Worm (Caenorhabditis elegans) whole organism, L4 larva: ENCODE data around the gene srg-38.
A peak's percentile ranks its signal among the peaks of the same experiment; 100 is the strongest.

Source experiments
- D1046.2 ChIP-seq: fragments of 200-800 bp; sonication (Bioruptor generic); IDR thresholded peaks from 2 replicates; pipeline ENCODE4 v1.3.6; 2022; ENCODE audit warnings: missing genetic modification characterization, missing compliant biosample characterization
- F26F4.8 ChIP-seq: fragments of 200-800 bp; sonication (Bioruptor generic); conservative IDR thresholded peaks from 2 replicates; pipeline ENCODE4 v1.3.6; 2022; ENCODE audit warnings: missing genetic modification characterization, missing compliant biosample characterization
- ZK546.5 ChIP-seq, 2 experiments: sonication (generic microtip); optimal IDR thresholded peaks; 2 replicates each; lab custom pipeline; 2017; ENCODE audit warnings: missing biosample characterization in 2 of 2, missing genetic modification characterization in 2 of 2
- aha-1 ChIP-seq: fragments of 150-350 bp; peaks from one replicate; lab custom pipeline; 2014; ENCODE audit warnings: missing biosample characterization, missing genetic modification characterization
- aly-2 ChIP-seq: sonication (generic microtip); optimal IDR thresholded peaks from 2 replicates; lab custom pipeline; 2018; ENCODE audit warnings: missing biosample characterization, missing genetic modification characterization
- ama-1 ChIP-seq: fragments of 150-350 bp; optimal IDR thresholded peaks from 2 replicates; lab custom pipeline; 2014; ENCODE audit warnings: inconsistent platforms, mixed read lengths
- arid-1 ChIP-seq: fragments of 200-800 bp; sonication (Bioruptor generic); conservative IDR thresholded peaks from 2 replicates; pipeline ENCODE4 v1.3.6; 2022; ENCODE audit warnings: missing genetic modification reagents, missing genetic modification characterization, missing compliant biosample characterization
- ces-1 ChIP-seq: fragments of 150-350 bp; sonication (generic microtip); optimal IDR thresholded peaks from 4 replicates; lab custom pipeline; 2014; ENCODE audit warnings: missing biosample characterization, missing genetic modification reagents, missing genetic modification characterization
- cey-2 ChIP-seq: sonication (generic microtip); optimal IDR thresholded peaks from 3 replicates; lab custom pipeline; 2017; ENCODE audit warnings: missing genetic modification characterization, mild to moderate bottlenecking, missing compliant biosample characterization, antibody characterized with exemption, borderline replicate concordance; ENCODE audit not compliant: insufficient read depth
- ctbp-1 ChIP-seq: fragments of 200-800 bp; sonication (Bioruptor generic); IDR thresholded peaks from 2 replicates; pipeline ENCODE4 v1.3.6; 2022; ENCODE audit warnings: missing genetic modification reagents, missing genetic modification characterization, missing compliant biosample characterization
- dmd-9 ChIP-seq: fragments of 200-800 bp; sonication (Bioruptor generic); IDR thresholded peaks from 2 replicates; pipeline ENCODE4 v1.3.6; 2022; ENCODE audit warnings: missing genetic modification reagents, missing genetic modification characterization, missing compliant biosample characterization
- egl-27 ChIP-seq: sonication (generic microtip); optimal IDR thresholded peaks from 3 replicates; lab custom pipeline; 2017; ENCODE audit warnings: missing biosample characterization, missing genetic modification reagents, missing genetic modification characterization
- egl-43 ChIP-seq: fragments of 200-800 bp; sonication (Bioruptor generic); IDR thresholded peaks from 2 replicates; pipeline ENCODE4 v1.3.6; 2022; ENCODE audit warnings: missing genetic modification reagents, missing genetic modification characterization, missing compliant biosample characterization
- fos-1 ChIP-seq: fragments of 150-350 bp; optimal IDR thresholded peaks from 2 replicates; lab custom pipeline; 2014; ENCODE audit warnings: missing biosample characterization, missing genetic modification characterization
- gei-8 ChIP-seq: fragments of 200-800 bp; sonication (Bioruptor generic); optimal IDR thresholded peaks from 2 replicates; lab custom pipeline; 2018; ENCODE audit warnings: mild to moderate bottlenecking, missing genetic modification characterization, missing compliant biosample characterization
- hlh-30 ChIP-seq: sonication (generic microtip); optimal IDR thresholded peaks from 2 replicates; lab custom pipeline; 2017; ENCODE audit warnings: antibody characterized with exemption, mild to moderate bottlenecking, missing genetic modification characterization, missing compliant biosample characterization; ENCODE audit not compliant: insufficient read depth
- hmg-1.1 ChIP-seq: fragments of 200-800 bp; sonication (Bioruptor generic); IDR thresholded peaks from 2 replicates; pipeline ENCODE4 v1.3.6; 2022; ENCODE audit warnings: missing genetic modification reagents, missing genetic modification characterization, missing compliant biosample characterization
- lim-7 ChIP-seq: fragments of 200-800 bp; sonication (Bioruptor generic); IDR thresholded peaks from 2 replicates; pipeline ENCODE4 v1.3.6; 2022; ENCODE audit warnings: missing genetic modification characterization, missing compliant biosample characterization
- lin-1 ChIP-seq: fragments of 200-800 bp; sonication (Bioruptor generic); IDR thresholded peaks from 2 replicates; pipeline ENCODE4 v1.3.6; 2022; ENCODE audit warnings: missing genetic modification reagents, missing genetic modification characterization, missing compliant biosample characterization
- madf-9 ChIP-seq: fragments of 200-800 bp; sonication (Bioruptor generic); conservative IDR thresholded peaks from 2 replicates; pipeline ENCODE4 v1.3.6; 2022; ENCODE audit warnings: missing genetic modification reagents, missing genetic modification characterization, missing compliant biosample characterization
- mdt-29 ChIP-seq: fragments of 200-800 bp; sonication (Bioruptor generic); IDR thresholded peaks from 2 replicates; pipeline ENCODE4 v1.3.6; 2022; ENCODE audit warnings: missing genetic modification reagents, missing genetic modification characterization, missing compliant biosample characterization
- mep-1 ChIP-seq: fragments of 150-350 bp; sonication (generic microtip); optimal IDR thresholded peaks from 3 replicates; lab custom pipeline; 2014; ENCODE audit warnings: missing biosample characterization, missing genetic modification characterization
- mxl-2 ChIP-seq: fragments of 200-800 bp; sonication (Bioruptor generic); conservative IDR thresholded peaks from 2 replicates; pipeline ENCODE4 v1.3.6; 2022; ENCODE audit warnings: missing genetic modification reagents, missing genetic modification characterization, missing compliant biosample characterization
- mxl-3 ChIP-seq: fragments of 200-800 bp; sonication (Bioruptor generic); optimal IDR thresholded peaks from 2 replicates; lab custom pipeline; 2018; ENCODE audit warnings: mild to moderate bottlenecking, missing genetic modification characterization, missing compliant biosample characterization
- nhr-102 ChIP-seq: sonication (generic microtip); optimal IDR thresholded peaks from 2 replicates; lab custom pipeline; 2016; ENCODE audit warnings: mild to moderate bottlenecking, missing genetic modification characterization, moderate library complexity, missing compliant biosample characterization
- nhr-25 ChIP-seq: sonication (generic microtip); optimal IDR thresholded peaks from 2 replicates; lab custom pipeline; 2017; ENCODE audit warnings: missing genetic modification characterization, mild to moderate bottlenecking, missing compliant biosample characterization, antibody characterized with exemption, moderate library complexity, borderline replicate concordance; ENCODE audit not compliant: insufficient read depth
- nhr-28 ChIP-seq: fragments of 150-350 bp; optimal IDR thresholded peaks from 2 replicates; lab custom pipeline; 2014; ENCODE audit warnings: missing biosample characterization, missing genetic modification characterization
- nhr-41 ChIP-seq: fragments of 200-800 bp; sonication (Bioruptor generic); IDR thresholded peaks from 2 replicates; pipeline ENCODE4 v1.3.6; 2022; ENCODE audit warnings: missing genetic modification reagents, missing genetic modification characterization, missing compliant biosample characterization
- nhr-48 ChIP-seq: sonication (generic microtip); optimal IDR thresholded peaks from 2 replicates; lab custom pipeline; 2016; ENCODE audit warnings: mild to moderate bottlenecking, missing genetic modification characterization, missing compliant biosample characterization
- nhr-77 ChIP-seq: fragments of 150-350 bp; optimal IDR thresholded peaks from 2 replicates; lab custom pipeline; 2014; ENCODE audit warnings: missing biosample characterization, missing genetic modification characterization
- saeg-2 ChIP-seq: fragments of 200-800 bp; sonication (Bioruptor generic); IDR thresholded peaks from 2 replicates; pipeline ENCODE4 v1.3.6; 2022; ENCODE audit warnings: missing genetic modification reagents, missing genetic modification characterization, missing compliant biosample characterization
- unc-62 ChIP-seq, 3 experiments: fragments of 150-350 bp in 1 of 3; sonication (generic microtip); optimal IDR thresholded peaks in 2 of 3; peaks in 1 of 3; 1 replicate in 1 of 3; 2 replicates in 2 of 3; lab custom pipeline; 2014 to 2017; ENCODE audit warnings: missing biosample characterization in 3 of 3, missing genetic modification characterization in 3 of 3, missing genetic modification reagents in 3 of 3, missing genotype in 1 of 3
- zfp-3 ChIP-seq: fragments of 200-800 bp; sonication (Bioruptor generic); conservative IDR thresholded peaks from 2 replicates; pipeline ENCODE4 v1.3.6; 2022; ENCODE audit warnings: missing genetic modification reagents, missing genetic modification characterization, missing compliant biosample characterization

Gene srg-38

DNA sequence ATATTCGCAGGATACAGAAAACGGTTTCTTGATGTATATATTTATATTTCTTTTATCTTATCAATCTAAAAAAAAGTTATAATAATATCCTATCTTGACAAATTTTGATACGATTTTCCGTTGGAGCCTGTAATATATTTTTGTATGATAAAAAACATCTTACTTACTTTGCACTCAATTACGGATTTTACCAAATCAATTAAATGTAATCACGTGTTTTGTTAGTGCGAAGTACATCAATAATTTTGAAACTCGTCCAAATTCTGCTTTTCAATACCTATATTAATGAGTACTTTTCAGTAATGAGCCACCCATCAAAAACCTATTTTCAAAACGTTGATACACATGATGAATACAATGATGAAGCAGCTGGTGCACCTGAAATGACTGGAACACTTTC is 6.0 kb downstream of the srg-38 start, which contains the start of gene T19C4.1:
Gene T19C4.1, plus strand, starts transcription at position 301 of the 400 bp plus-strand sequence.
- TF ChIP-seq cey-2 (no peak), dmd-9 (no peak), hmg-1.1 (GFP tag; lab: Robert Waterston, UW) (no peak), ces-1 (no peak), egl-43 (GFP tag; lab: Robert Waterston, UW) (no peak), fos-1 (no peak)

DNA sequence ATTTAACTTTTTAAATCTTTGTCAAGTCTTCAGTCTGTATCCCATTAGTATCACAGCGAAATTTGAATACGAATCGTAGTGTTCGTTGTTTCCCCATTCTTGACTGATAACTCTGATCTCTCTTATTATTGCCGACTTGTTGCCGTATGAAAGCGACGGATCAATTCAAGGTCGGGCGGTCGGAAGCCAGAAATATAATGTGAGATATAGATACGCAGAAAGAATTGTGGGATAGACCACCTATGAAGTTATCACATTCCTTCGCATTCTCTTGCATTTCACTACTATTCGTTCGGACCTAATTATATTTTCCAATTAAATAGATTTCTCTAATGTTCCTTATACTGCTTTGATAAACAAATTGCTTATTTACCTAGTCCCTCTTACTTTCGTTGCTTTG is 6.5 kb downstream of the srg-38 start:
- no peak for TF ChIP-seq nhr-41
- TF ChIP-seq nhr-77 (tag; lab: Kevin White, UChicago), result no peak
- no peak for TF ChIP-seq F26F4.8 (GFP tag; lab: Robert Waterston, UW)
- TF ChIP-seq nhr-28 (tag; lab: Kevin White, UChicago), result peak; percentile 35
- no peak for TF ChIP-seq lim-7 (GFP tag; lab: Robert Waterston, UW)

DNA sequence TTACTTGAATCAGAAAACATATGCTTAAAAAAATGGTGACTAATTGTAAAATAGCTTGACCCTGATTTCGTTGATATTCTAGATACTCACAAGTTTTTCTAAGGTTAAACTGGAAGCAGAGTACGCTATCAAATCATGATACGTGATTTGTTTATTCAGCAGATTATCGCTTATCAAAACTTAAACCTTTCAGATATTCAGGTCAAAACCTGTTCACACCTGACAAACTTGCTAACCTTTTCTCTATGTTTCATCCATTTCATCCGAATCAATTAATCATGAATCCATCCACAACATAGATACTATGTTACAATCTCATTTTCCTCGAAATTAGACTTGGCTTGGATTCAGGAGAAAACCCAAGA is 7.7 kb downstream of the srg-38 start:
- TF ChIP-seq aha-1 (tag; lab: Kevin White, UChicago), result peak; percentile 98
- TF ChIP-seq cey-2, result peak; percentile 26
- TF ChIP-seq nhr-102 (tag; lab: Kevin White, UChicago), result peak; percentile 35
- TF ChIP-seq ama-1 (lab: Kevin White, UChicago), result peak; percentile 44
- no peak for TF ChIP-seq saeg-2
- TF ChIP-seq hlh-30, result peak; percentile 30
- peak; percentile 81; the same call in 1 of the 2 replicates for TF ChIP-seq zfp-3 (GFP tag; lab: Robert Waterston, UW)
- TF ChIP-seq lin-1 (GFP tag; lab: Robert Waterston, UW), result no peak
- TF ChIP-seq nhr-25 (tag; lab: Kevin White, UChicago), result peak; percentile 62
- no peak for TF ChIP-seq F26F4.8 (GFP tag; lab: Robert Waterston, UW)
- TF ChIP-seq nhr-48, result peak; percentile 71
- peak; percentile 62 for TF ChIP-seq mep-1
- TF ChIP-seq unc-62 (GFP tag; optimal IDR thresholded peaks at IDR 0.05 in 1 of 2; lab: Kevin White, UChicago), result peak in 1 of 2 experiments; percentile 27
- no peak for TF ChIP-seq unc-62 (tag; optimal IDR thresholded peaks at IDR 0.05; lab: Kevin White, UChicago)

DNA sequence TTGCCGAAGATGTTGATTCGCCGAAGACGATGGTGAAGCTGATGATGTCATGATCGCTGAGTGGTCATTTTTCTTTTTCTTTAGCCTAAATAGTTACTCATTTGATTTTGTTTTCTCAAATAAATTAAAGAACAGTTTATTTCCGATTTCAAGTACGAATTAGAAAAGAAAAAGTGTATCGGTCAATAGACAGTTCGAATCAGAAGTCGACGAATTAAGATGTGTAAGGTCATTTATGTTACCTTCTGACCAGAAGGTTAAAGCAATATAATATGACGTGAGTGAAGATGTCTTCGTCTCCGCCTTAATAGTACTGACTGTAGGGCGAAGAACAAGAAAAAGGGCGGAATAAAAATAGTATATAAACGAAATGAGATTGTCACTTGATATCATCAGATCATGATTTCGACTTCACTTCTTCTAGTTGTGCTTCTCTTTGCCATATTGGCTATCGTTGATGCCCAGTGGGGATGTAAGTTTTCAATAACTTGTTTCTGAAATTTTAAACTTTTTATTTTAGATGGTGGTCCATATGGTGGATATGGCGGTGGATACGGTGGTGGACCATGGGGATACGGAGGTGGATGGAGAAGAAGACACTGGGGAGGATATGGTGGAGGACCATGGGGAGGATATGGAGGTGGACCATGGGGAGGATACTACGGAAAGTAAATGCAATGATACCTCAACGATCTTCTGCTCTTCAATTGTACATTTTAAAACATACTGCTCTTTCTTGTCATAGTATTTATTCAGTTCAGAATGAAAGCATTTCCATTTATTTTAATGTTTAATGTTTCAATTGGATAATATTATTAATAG is 8.3 kb downstream of the srg-38 start, which contains the start of the genes T19C4.24 and nlp-33:
Gene T19C4.24, minus strand, starts transcription at position 51 of the 822 bp plus-strand sequence.
Gene nlp-33, plus strand, starts transcription at position 389 of the 822 bp plus-strand sequence.
- TF ChIP-seq unc-62 (GFP tag; optimal IDR thresholded peaks at IDR 0.05 in 1 of 2; lab: Kevin White, UChicago), result peak in 1 of 2 experiments; percentile 97
- no peak for TF ChIP-seq unc-62 (tag; optimal IDR thresholded peaks at IDR 0.05; lab: Kevin White, UChicago)
- no peak for TF ChIP-seq mxl-3 (GFP tag; lab: Kevin White, UChicago)
- peak; percentile 50 for TF ChIP-seq gei-8 (GFP tag; lab: Kevin White, UChicago)
- no peak for TF ChIP-seq aly-2 (tag; lab: Kevin White, UChicago)
- TF ChIP-seq egl-43 (GFP tag; lab: Robert Waterston, UW), result 0 out of 2 replicates have a peak, but pooled peaks have one; percentile 14
- TF ChIP-seq mxl-2, result 0 out of 2 replicates have a peak, but pooled peaks have one; percentile 50
- TF ChIP-seq nhr-25 (tag; lab: Kevin White, UChicago), result peak; percentile 78
- TF ChIP-seq egl-27, result no peak
- TF ChIP-seq D1046.2 (GFP tag; lab: Robert Waterston, UW), result no peak
- peak; percentile 94 for TF ChIP-seq ama-1 (lab: Kevin White, UChicago)
- no peak for TF ChIP-seq nhr-28 (tag; lab: Kevin White, UChicago)
- TF ChIP-seq hlh-30, result peak; percentile 49
- TF ChIP-seq ctbp-1, result 0 out of 2 replicates have a peak, but pooled peaks have one; percentile 15
- no peak for TF ChIP-seq ZK546.5 (tag; optimal IDR thresholded peaks at IDR 0.05; lab: Kevin White, UChicago)
- 0 out of 2 replicates have a peak, but pooled peaks have one; percentile 4 for TF ChIP-seq madf-9 (GFP tag; lab: Robert Waterston, UW)
- TF ChIP-seq mdt-29 (GFP tag; lab: Robert Waterston, UW), result no peak
- no peak for TF ChIP-seq arid-1 (GFP tag; lab: Robert Waterston, UW)
